Fruit fly (Drosophila melanogaster): ENCODE measurements around the gene wat.

wat gene

dm6 chr3R:29063921-29064460 is 43.8 kb upstream of the wat start:
- TF ChIP-seq dl (GFP tag; optimal IDR thresholded peaks at IDR 0.05; ENCODE audit: insufficient read depth in 1 of 2, partially characterized antibody in 2 of 2) (peak in 1 of 2 experiments; percentile 50), psq (GFP tag; optimal IDR thresholded peaks at IDR 0.05) (peak; percentile 45), N (GFP tag; optimal IDR thresholded peaks at IDR 0.05) (peak; percentile 47), CG9705 (GFP tag; optimal IDR thresholded peaks at IDR 0.05) (no peak), ey (GFP tag; optimal IDR thresholded peaks at IDR 0.05) (no peak), Hr78 (GFP tag; optimal IDR thresholded peaks at IDR 0.05) (no peak), rgr (GFP tag; optimal IDR thresholded peaks at IDR 0.05) (no peak), fru (GFP tag; optimal IDR thresholded peaks at IDR 0.05) (no peak), Vsx2 (GFP tag; optimal IDR thresholded peaks at IDR 0.05; ENCODE audit: partially characterized antibody) (no peak), Dif (GFP tag; optimal IDR thresholded peaks at IDR 0.05; ENCODE audit: partially characterized antibody) (peak; percentile 71), CG32264 (GFP tag; optimal IDR thresholded peaks at IDR 0.05) (no peak)

- TF ChIP-seq usp (GFP tag; optimal IDR thresholded peaks at IDR 0.05) (no peak), brk (GFP tag; optimal IDR thresholded peaks at IDR 0.05) (no peak), pan (optimal IDR thresholded peaks at IDR 0.05) (no peak), CG32264 (GFP tag; optimal IDR thresholded peaks at IDR 0.05) (no peak), Sp1 (GFP tag; optimal IDR thresholded peaks at IDR 0.05) (peak; percentile 80), Hnf4 (GFP tag; optimal IDR thresholded peaks at IDR 0.05) (peak; percentile 66), Hr78 (GFP tag; optimal IDR thresholded peaks at IDR 0.05) (no peak), rgr (GFP tag; optimal IDR thresholded peaks at IDR 0.05) (peak; percentile 52), jim (GFP tag; optimal IDR thresholded peaks at IDR 0.05) (peak; percentile 87), foxo (GFP tag; optimal IDR thresholded peaks at IDR 0.05) (peak; percentile 6 to 78), dsf (GFP tag; optimal IDR thresholded peaks at IDR 0.05; ENCODE audit: borderline replicate concordance) (peak; percentile 61), sv (GFP tag; optimal IDR thresholded peaks at IDR 0.05) (peak; percentile 51), Mio (GFP tag; optimal IDR thresholded peaks at IDR 0.05) (no peak), psq (GFP tag; optimal IDR thresholded peaks at IDR 0.05) (peak; percentile 84), br (GFP tag; optimal IDR thresholded peaks at IDR 0.05) (peak; percentile 66), sage (GFP tag; optimal IDR thresholded peaks at IDR 0.05) (peak; percentile 38), Dif (GFP tag; optimal IDR thresholded peaks at IDR 0.05; ENCODE audit: partially characterized antibody) (no peak), fru (GFP tag; optimal IDR thresholded peaks at IDR 0.05) (peak; percentile 71), Dfd (GFP tag; optimal IDR thresholded peaks at IDR 0.05) (no peak), lola (GFP tag; optimal IDR thresholded peaks at IDR 0.05) (no peak), Hr83 (GFP tag; optimal IDR thresholded peaks at IDR 0.05; ENCODE audit: poor library complexity, severe bottlenecking) (peak; percentile 74), h (GFP tag; optimal IDR thresholded peaks at IDR 0.05) (peak; percentile 43), Jra (GFP tag; optimal IDR thresholded peaks at IDR 0.05) (peak; percentile 59), Rel (GFP tag; optimal IDR thresholded peaks at IDR 0.05) (no peak), Rel (tag; optimal IDR thresholded peaks at IDR 0.05) (peak; percentile 10), ey (GFP tag; optimal IDR thresholded peaks at IDR 0.05) (peak; percentile 51), GATAd (GFP tag; optimal IDR thresholded peaks at IDR 0.05) (peak; percentile 70), Myc (optimal IDR thresholded peaks at IDR 0.05) (no peak), CrebA (GFP tag; optimal IDR thresholded peaks at IDR 0.05; ENCODE audit: borderline replicate concordance) (no peak), HLH106 (tag; optimal IDR thresholded peaks at IDR 0.05) (peak; percentile 88), woc (GFP tag; optimal IDR thresholded peaks at IDR 0.05) (peak; percentile 73), CG9705 (GFP tag; optimal IDR thresholded peaks at IDR 0.05) (peak; percentile 58), tai (GFP tag; optimal IDR thresholded peaks at IDR 0.05) (no peak), Vsx2 (GFP tag; optimal IDR thresholded peaks at IDR 0.05; ENCODE audit: partially characterized antibody) (no peak), OdsH (GFP tag; optimal IDR thresholded peaks at IDR 0.05) (peak; percentile 36), Abd-B (GFP tag; optimal IDR thresholded peaks at IDR 0.05) (no peak), N (GFP tag; optimal IDR thresholded peaks at IDR 0.05) (no peak), dl (GFP tag; optimal IDR thresholded peaks at IDR 0.05; ENCODE audit: insufficient read depth in 1 of 2, partially characterized antibody in 2 of 2) (no peak), dmrt93B (GFP tag; optimal IDR thresholded peaks at IDR 0.05) (peak; percentile 74)
Measured at dm6 chr3R:29063207-29063920, 43.2 kb upstream of the wat start.

Measured in whole organism, wandering third instar larva.